Worm (Caenorhabditis elegans): ENCODE results near the gene F28C6.10.

Gene F28C6.10

DNA sequence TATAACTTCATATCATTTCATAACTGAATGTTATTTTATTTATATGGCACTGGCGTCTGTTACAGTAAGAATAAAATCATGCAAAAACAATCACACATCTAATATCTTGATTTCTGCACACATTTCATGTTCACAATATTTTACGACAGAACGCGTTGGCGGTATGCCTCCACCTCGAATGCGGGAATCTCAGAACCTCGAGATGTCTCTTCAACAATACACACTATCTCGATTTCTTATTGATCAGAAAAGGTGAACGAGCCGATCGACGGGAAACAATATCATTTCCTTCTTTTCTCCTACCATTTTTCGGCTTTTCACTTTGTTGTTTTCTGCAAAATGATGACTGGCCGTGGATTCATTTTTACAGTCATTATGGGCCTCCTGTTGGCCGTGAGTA lies at the start of gene F28C6.10:
Gene F28C6.10, plus strand, starts transcription at position 301 of the 400 bp plus-strand sequence.
- TF ChIP-seq unc-62 (GFP tag; optimal IDR thresholded peaks at IDR 0.05) = no peak

ce11 chrII:8559188-8559587 lies 48.6 kb upstream of the F28C6.10 start:
- TF ChIP-seq unc-62 (GFP tag; optimal IDR thresholded peaks at IDR 0.05) = no peak

- no peak for TF ChIP-seq unc-62 (GFP tag; optimal IDR thresholded peaks at IDR 0.05)
These were observed 46.5 kb upstream of the F28C6.10 start, which contains the start of gene iff-2 for ce11 chrII:8561227-8561626. Gene iff-2, minus strand, starts transcription at chrII:8561367.

DNA sequence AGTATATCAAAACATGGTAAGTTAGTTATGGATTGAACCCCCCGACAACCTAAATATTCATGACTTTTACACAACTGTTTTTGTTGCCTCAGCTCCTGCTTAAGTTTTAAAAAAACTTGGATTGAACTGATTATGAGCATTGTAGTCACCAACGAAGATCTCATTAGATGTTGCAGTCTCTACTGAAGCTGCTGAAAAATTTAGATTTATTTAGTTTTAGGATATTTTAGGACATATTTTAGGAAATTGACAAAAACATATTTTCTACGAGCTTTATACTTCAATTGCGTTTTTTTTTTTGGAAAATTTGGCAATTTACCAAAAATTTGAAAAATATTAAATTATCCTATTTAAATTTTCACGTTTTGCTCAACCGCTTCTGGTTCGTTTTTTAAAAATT lies 45.8 kb upstream of the F28C6.10 start, which contains the start of gene F54C9.14:
Gene F54C9.14, plus strand, starts transcription at position 301 of the 400 bp plus-strand sequence.
- no peak for TF ChIP-seq unc-62 (GFP tag; optimal IDR thresholded peaks at IDR 0.05)

DNA sequence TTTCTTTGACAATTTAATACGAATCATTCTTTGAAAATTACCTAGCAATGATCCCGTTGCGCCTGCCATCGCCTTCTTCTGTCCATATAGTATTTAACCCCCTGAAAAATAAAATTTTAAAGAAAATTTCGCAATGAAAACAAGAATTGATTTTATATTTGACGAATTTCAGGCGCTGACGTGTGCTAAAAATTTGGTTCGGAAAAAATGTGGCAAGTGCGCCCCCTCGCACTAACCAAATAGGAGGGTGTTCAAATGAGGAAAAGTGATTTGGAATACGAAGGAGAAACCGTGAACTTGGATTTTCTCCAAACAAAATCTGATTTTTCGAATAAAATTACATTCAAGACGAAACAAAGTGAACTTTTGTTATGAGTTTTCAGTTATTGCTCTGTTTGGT lies 41.7 kb upstream of the F28C6.10 start, which contains the start of gene stc-1:
Gene stc-1, minus strand, starts transcription at position 101 of the 400 bp plus-strand sequence.
- TF ChIP-seq unc-62 (GFP tag; optimal IDR thresholded peaks at IDR 0.05) = no peak

- no peak for TF ChIP-seq unc-62 (GFP tag; optimal IDR thresholded peaks at IDR 0.05)
These were observed 40.9 kb upstream of the F28C6.10 start, which contains the start of gene F54C9.3 for ce11 chrII:8566806-8567266. Gene F54C9.3, minus strand, starts transcription at chrII:8566856.

ce11 chrII:8568234-8568969 lies 39.4 kb upstream of the F28C6.10 start:
- TF ChIP-seq unc-62 (GFP tag; optimal IDR thresholded peaks at IDR 0.05) = no peak

DNA sequence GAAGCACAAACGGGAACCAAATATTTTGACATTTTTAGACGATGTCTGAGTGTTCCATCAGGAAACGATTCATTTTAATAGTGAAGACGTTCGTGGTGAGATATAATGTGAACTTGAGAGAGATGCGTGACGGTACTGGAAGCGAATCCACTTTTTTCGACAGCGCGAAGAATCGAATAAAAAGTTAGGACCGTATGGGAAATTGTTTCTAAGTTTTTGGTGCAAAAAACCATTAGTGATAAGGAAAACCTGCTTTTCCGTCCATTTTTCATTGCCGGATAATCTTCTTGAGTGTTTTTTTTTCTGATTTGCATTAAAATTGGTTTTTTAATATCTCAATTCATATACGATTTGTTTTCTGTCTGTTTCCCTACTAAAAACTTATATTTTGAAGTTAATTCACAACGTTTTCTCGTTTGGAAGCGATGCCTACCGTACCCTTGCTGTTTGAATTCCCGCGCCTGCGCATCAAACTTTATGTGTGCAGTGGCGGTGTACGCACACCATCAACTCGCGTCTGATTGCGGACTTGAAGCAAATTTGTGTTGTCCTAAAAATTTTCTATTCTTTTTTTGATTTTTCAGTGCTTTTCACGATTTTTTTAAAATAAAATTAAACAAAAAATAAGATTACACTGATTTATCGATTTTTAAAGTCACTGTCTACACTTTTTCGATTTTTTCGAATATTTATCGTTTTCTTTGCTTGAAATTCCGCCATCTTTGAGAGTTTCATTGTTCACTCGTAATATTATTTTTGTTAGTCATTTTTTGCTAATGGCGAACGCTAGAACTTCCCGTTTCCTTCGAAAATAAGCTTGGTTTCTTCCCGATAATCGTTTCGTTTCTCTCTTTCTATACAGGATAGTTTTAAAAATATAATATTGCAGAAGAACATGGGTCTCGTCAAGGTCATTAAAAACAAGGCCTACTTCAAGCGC lies 38.5 kb upstream of the F28C6.10 start, which contains the start of the genes col-38 and rpl-5:
Gene col-38, minus strand, starts transcription at position 51 of the 940 bp plus-strand sequence.
Gene rpl-5, plus strand, starts transcription at position 890 of the 940 bp plus-strand sequence.
- no peak for TF ChIP-seq unc-62 (GFP tag; optimal IDR thresholded peaks at IDR 0.05)

- TF ChIP-seq unc-62 (GFP tag; optimal IDR thresholded peaks at IDR 0.05) = no peak
These were observed 36.8 kb upstream of the F28C6.10 start, which contains the start of gene bcs-1 for ce11 chrII:8570977-8571376. Gene bcs-1, plus strand, starts transcription at chrII:8571085.

ce11 chrII:8573044-8573443 lies 34.7 kb upstream of the F28C6.10 start, which contains the start of gene F54C9.7:
Gene F54C9.7, plus strand, starts transcription at chrII:8573344.
- no peak for TF ChIP-seq unc-62 (GFP tag; optimal IDR thresholded peaks at IDR 0.05)

ce11 chrII:8575184-8575583 lies 32.6 kb upstream of the F28C6.10 start, which contains the start of gene puf-5:
Gene puf-5, plus strand, starts transcription at chrII:8575541.
- TF ChIP-seq unc-62 (GFP tag; optimal IDR thresholded peaks at IDR 0.05) = no peak

ce11 chrII:8577509-8578099 lies 30.2 kb upstream of the F28C6.10 start, which contains the start of gene F54C9.9:
Gene F54C9.9, plus strand, starts transcription at chrII:8578049.
- no peak for TF ChIP-seq unc-62 (GFP tag; optimal IDR thresholded peaks at IDR 0.05)

DNA sequence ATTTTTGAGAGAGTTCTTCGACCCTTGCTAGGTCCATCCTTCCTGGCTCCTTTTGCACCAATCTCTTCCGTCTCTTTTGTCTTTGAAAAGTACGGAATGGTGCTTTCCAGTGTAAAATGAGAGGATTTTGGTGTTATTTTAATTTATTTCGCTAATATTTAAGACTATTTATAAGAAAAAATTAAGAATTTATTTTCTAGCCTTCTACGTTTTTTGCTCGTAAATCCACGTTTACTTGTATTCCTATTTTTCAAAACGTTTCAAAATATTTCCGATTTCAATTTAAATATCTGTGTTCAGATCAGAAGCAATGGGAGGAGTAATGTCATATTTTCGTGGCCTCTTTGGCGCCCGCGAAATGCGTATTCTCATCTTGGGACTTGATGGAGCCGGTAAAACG lies 26.1 kb upstream of the F28C6.10 start, which contains the start of gene arl-1:
Gene arl-1, plus strand, starts transcription at position 301 of the 400 bp plus-strand sequence.
- no peak for TF ChIP-seq unc-62 (GFP tag; optimal IDR thresholded peaks at IDR 0.05)

DNA sequence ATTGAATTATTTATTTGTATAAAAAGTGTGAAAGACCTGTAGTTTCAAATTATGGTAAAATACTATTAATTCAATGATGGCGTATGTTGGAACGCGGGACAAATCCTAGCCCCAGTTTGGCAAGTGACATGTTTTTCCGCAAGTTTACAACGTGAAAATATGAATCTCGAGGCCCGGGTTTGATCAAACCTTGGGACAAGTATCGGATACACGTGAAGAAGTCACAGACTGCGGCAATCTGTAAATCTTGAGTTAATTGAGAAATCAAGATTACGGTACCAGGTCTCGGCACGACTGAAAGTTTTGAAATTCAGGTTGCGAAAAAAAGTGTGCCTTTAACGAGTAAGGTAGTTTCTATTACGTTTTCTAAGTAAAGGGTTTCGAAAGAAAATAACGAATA lies 24.7 kb upstream of the F28C6.10 start:
- no peak for TF ChIP-seq unc-62 (GFP tag; optimal IDR thresholded peaks at IDR 0.05)

ce11 chrII:8585036-8585627 lies 22.6 kb upstream of the F28C6.10 start, which contains the start of gene F54C9.11:
Gene F54C9.11, minus strand, starts transcription at chrII:8585086.
- no peak for TF ChIP-seq unc-62 (GFP tag; optimal IDR thresholded peaks at IDR 0.05)

All from whole organism, dauer.